Fruit fly (Drosophila melanogaster): ENCODE measurements around the gene Ccdc114.

- TF ChIP-seq CG8478 (optimal IDR thresholded peaks at IDR 0.05), result no peak
- TF ChIP-seq usp (GFP tag; optimal IDR thresholded peaks at IDR 0.05), result no peak
- no peak for TF ChIP-seq EcR (GFP tag; optimal IDR thresholded peaks at IDR 0.05)
- no peak for TF ChIP-seq Dll (optimal IDR thresholded peaks at IDR 0.05)
- no peak for TF ChIP-seq psq (optimal IDR thresholded peaks at IDR 0.05)
- no peak for TF ChIP-seq pan (optimal IDR thresholded peaks at IDR 0.05)
These were observed 15.5 kb upstream of the Ccdc114 start, which contains the start of gene nonA-l for dm6 chr3R:16640005-16640408.

All from whole organism.